Fruit fly (Drosophila melanogaster) whole organism, adult: ENCODE measurements around the gene tHMG1.
A peak's percentile ranks its signal among the peaks of the same experiment; 100 is the strongest.

Experiments
- CG11617 ChIP-seq: fragments of 200-800 bp; sonication (Bioruptor generic); optimal IDR thresholded peaks from 2 replicates; lab custom pipeline; 2017; ENCODE audit warnings: mild to moderate bottlenecking, missing biosample characterization, missing genetic modification reagents, missing genetic modification characterization
- CG12768 ChIP-seq: fragments of 200-800 bp; sonication (Bioruptor generic); optimal IDR thresholded peaks from 2 replicates; lab custom pipeline; 2017; ENCODE audit warnings: missing biosample characterization, missing genetic modification characterization, mild to moderate bottlenecking, moderate library complexity, missing genetic modification reagents
- CG14711 ChIP-seq: fragments of 200-800 bp; sonication (Bioruptor generic); optimal IDR thresholded peaks from 2 replicates; lab custom pipeline; 2018; ENCODE audit warnings: missing biosample characterization, mild to moderate bottlenecking, missing genetic modification characterization, moderate library complexity
- CG1620 ChIP-seq: fragments of 200-800 bp; sonication (Bioruptor generic); optimal IDR thresholded peaks from 2 replicates; lab custom pipeline; 2016; ENCODE audit warnings: missing biosample characterization, missing genetic modification characterization
- CG33017 ChIP-seq: fragments of 200-800 bp; sonication (Bioruptor generic); optimal IDR thresholded peaks from 2 replicates; lab custom pipeline; 2018; ENCODE audit warnings: missing biosample characterization, mild to moderate bottlenecking, missing genetic modification characterization, moderate library complexity
- CG5204 ChIP-seq: fragments of 200-800 bp; sonication (Bioruptor generic); optimal IDR thresholded peaks from 2 replicates; lab custom pipeline; 2016; ENCODE audit warnings: missing biosample characterization, missing genetic modification characterization
- CG7045 ChIP-seq: fragments of 200-800 bp; sonication (Bioruptor generic); optimal IDR thresholded peaks from 2 replicates; lab custom pipeline; 2017; ENCODE audit warnings: missing biosample characterization, mild to moderate bottlenecking, missing genetic modification characterization
- CG7101 ChIP-seq: fragments of 200-800 bp; sonication (Bioruptor generic); optimal IDR thresholded peaks from 2 replicates; lab custom pipeline; 2018; ENCODE audit warnings: missing biosample characterization, mild to moderate bottlenecking, missing genetic modification characterization, moderate library complexity
- Clk ChIP-seq: fragments of 200-800 bp; sonication (Bioruptor generic); optimal IDR thresholded peaks from 2 replicates; lab custom pipeline; 2017; ENCODE audit warnings: missing biosample characterization, missing genetic modification characterization
- Crg-1 ChIP-seq: fragments of 200-800 bp; sonication (Bioruptor generic); optimal IDR thresholded peaks from 2 replicates; lab custom pipeline; 2016; ENCODE audit warnings: missing biosample characterization, missing genetic modification characterization
- Hr96 ChIP-seq: fragments of 200-800 bp; sonication (Bioruptor generic); optimal IDR thresholded peaks from 2 replicates; lab custom pipeline; 2016; ENCODE audit warnings: missing biosample characterization, missing genetic modification characterization
- Mnt ChIP-seq: fragments of 200-800 bp; sonication (Bioruptor generic); optimal IDR thresholded peaks from 2 replicates; lab custom pipeline; 2016; ENCODE audit warnings: missing biosample characterization, mild to moderate bottlenecking, missing genetic modification characterization
- bab1 ChIP-seq: fragments of 200-800 bp; sonication (Bioruptor generic); optimal IDR thresholded peaks from 3 replicates; lab custom pipeline; 2019; ENCODE audit warnings: missing biosample characterization, mild to moderate bottlenecking, missing genetic modification characterization, moderate library complexity
- cic ChIP-seq: fragments of 200-800 bp; sonication (Bioruptor generic); optimal IDR thresholded peaks from 2 replicates; lab custom pipeline; 2017; ENCODE audit warnings: missing biosample characterization, mild to moderate bottlenecking, missing genetic modification characterization, moderate library complexity
- cnc ChIP-seq, 2 experiments: fragments of >200 bp; optimal IDR thresholded peaks; 2 replicates each; lab custom pipeline; 2017
- kay ChIP-seq: fragments of 200-800 bp; sonication (Bioruptor generic); peaks from one replicate; lab custom pipeline; 2016; ENCODE audit warnings: missing biosample characterization, missing genetic modification characterization, borderline replicate concordance
- ovo ChIP-seq: fragments of 200-800 bp; sonication (Bioruptor generic); optimal IDR thresholded peaks from 2 replicates; lab custom pipeline; 2016; ENCODE audit warnings: missing biosample characterization, missing genetic modification characterization
- pad ChIP-seq: fragments of 200-800 bp; sonication (Bioruptor generic); optimal IDR thresholded peaks from 3 replicates; lab custom pipeline; 2017; ENCODE audit warnings: missing biosample characterization, missing genetic modification characterization, mild to moderate bottlenecking, moderate library complexity, missing genetic modification reagents
- tj ChIP-seq: fragments of 200-800 bp; sonication (Bioruptor generic); optimal IDR thresholded peaks from 3 replicates; lab custom pipeline; 2017; ENCODE audit warnings: missing biosample characterization, mild to moderate bottlenecking, missing genetic modification characterization, moderate library complexity
- toe ChIP-seq: fragments of 200-800 bp; sonication (Bioruptor generic); optimal IDR thresholded peaks from 2 replicates; lab custom pipeline; 2016; ENCODE audit warnings: missing biosample characterization, missing genetic modification characterization

tHMG1 gene

DNA sequence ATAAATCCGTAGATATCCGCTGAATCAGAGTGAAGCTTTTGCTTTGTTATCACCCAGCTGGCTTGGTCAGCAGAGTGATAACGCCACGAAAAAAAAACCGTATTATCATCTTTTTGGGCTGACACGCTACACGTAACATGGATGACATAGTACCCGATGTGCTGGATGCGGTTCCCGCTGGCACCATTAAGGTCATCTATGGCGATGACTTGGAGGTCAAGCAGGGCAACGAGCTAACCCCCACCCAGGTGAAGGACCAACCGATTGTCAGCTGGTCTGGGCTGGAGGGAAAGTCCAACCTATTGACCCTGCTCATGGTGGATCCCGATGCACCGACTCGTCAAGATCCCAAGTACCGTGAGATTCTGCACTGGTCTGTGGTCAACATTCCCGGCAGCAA lies 26.5 kb upstream of the tHMG1 start:
- TF ChIP-seq CG11617 (GFP tag; lab: Kevin White, UChicago), result no peak
- TF ChIP-seq tj (GFP tag; lab: Kevin White, UChicago), result peak; percentile 37
- TF ChIP-seq ovo (GFP tag; lab: Kevin White, UChicago), result no peak
- TF ChIP-seq CG12768 (GFP tag; lab: Kevin White, UChicago), result no peak
- TF ChIP-seq Clk (GFP tag; lab: Kevin White, UChicago), result no peak
- TF ChIP-seq cnc (optimal IDR thresholded peaks at IDR 0.05; lab: Kevin White, UChicago), result no peak

DNA sequence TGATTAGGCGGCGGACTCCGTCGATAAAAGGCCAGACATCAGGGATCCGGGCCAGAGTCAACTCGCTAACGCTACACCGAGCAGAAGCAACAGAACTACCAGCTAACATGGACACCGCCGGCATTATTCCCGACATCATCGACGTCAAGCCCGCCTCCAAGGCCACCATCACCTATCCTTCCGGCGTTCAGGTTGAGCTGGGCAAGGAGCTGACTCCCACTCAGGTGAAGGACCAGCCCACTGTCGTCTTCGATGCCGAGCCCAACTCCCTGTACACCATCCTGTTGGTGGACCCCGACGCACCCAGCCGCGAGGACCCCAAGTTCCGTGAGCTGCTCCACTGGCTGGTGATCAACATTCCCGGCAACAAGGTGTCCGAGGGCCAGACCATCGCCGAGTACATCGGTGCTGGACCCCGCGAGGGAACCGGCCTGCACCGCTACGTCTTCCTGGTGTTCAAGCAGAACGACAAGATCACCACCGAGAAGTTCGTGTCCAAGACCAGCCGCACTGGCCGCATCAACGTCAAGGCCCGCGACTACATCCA lies 25.6 kb upstream of the tHMG1 start, which contains the start of gene Pebp1:
Pebp1 (plus strand) TSS at position 51 of the 547 bp plus-strand sequence.
- TF ChIP-seq CG11617 (GFP tag; lab: Kevin White, UChicago), result no peak
- TF ChIP-seq cic, result no peak
- TF ChIP-seq tj (GFP tag; lab: Kevin White, UChicago), result no peak
- no peak for TF ChIP-seq Clk (GFP tag; lab: Kevin White, UChicago)
- TF ChIP-seq CG7101 (tag; lab: Kevin White, UChicago), result no peak
- no peak for TF ChIP-seq pad
- TF ChIP-seq cnc (optimal IDR thresholded peaks at IDR 0.05; lab: Kevin White, UChicago), result no peak
- TF ChIP-seq bab1, result no peak
- no peak for TF ChIP-seq CG7045
- no peak for TF ChIP-seq ovo (GFP tag; lab: Kevin White, UChicago)
- TF ChIP-seq CG33017 (tag; lab: Kevin White, UChicago), result no peak
- TF ChIP-seq Mnt, result no peak
- TF ChIP-seq Hr96 (GFP tag; lab: Kevin White, UChicago), result no peak
- no peak for TF ChIP-seq CG14711 (tag; lab: Kevin White, UChicago)

DNA sequence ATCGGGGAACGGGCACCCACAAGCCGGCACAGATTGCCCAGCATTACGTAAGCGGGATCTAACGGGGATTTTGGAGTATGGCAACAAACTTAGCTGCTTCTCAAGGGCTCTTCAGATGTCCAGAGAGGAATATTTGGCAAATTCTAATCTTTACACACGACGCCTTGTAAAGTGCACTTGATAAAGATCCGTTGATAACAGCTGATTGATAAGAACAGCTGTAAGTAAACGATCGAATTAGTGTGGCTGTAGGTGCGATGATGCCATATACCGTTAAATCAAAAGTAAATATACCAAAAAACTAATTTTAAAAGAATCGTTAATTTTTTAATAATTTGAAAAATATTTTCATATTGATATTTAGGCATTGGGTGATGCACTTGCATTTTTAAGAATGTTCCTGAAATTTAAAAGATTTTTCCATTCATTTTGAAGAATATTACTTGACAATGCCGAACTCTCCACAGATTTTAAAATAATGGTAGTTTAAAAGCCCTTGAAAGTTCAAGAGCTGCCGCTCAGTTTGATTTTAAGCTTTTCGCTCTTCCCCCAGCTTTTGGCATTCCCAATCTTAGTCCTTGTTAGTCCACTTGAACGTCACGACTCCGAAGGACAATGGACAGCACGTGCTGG lies 23.6 kb upstream of the tHMG1 start, which contains the start of the genes CG5377 and Nrx-1:
CG5377 (minus strand) TSS at position 219 of the 633 bp plus-strand sequence.
Nrx-1 (plus strand) TSS at position 574 of the 633 bp plus-strand sequence.
- no peak for TF ChIP-seq pad
- TF ChIP-seq kay, result peak; percentile 74
- peak; percentile 60 for TF ChIP-seq bab1
- no peak for TF ChIP-seq toe (GFP tag; lab: Kevin White, UChicago)
- TF ChIP-seq cic, result peak; percentile 19
- TF ChIP-seq CG33017 (tag; lab: Kevin White, UChicago), result no peak
- no peak for TF ChIP-seq Mnt
- no peak for TF ChIP-seq CG5204
- TF ChIP-seq CG11617 (GFP tag; lab: Kevin White, UChicago), result no peak
- no peak for TF ChIP-seq CG12768 (GFP tag; lab: Kevin White, UChicago)
- TF ChIP-seq ovo (GFP tag; lab: Kevin White, UChicago), result peak; percentile 79
- TF ChIP-seq Clk (GFP tag; lab: Kevin White, UChicago), result no peak
- no peak for TF ChIP-seq Hr96 (GFP tag; lab: Kevin White, UChicago)
- TF ChIP-seq tj (GFP tag; lab: Kevin White, UChicago), result no peak
- no peak for TF ChIP-seq CG14711 (tag; lab: Kevin White, UChicago)
- no peak for TF ChIP-seq CG7045
- no peak for TF ChIP-seq Crg-1 (GFP tag; lab: Kevin White, UChicago)
- TF ChIP-seq CG1620, result no peak
- no peak for TF ChIP-seq CG7101 (tag; lab: Kevin White, UChicago)
- TF ChIP-seq cnc (optimal IDR thresholded peaks at IDR 0.05; lab: Kevin White, UChicago), result no peak

DNA sequence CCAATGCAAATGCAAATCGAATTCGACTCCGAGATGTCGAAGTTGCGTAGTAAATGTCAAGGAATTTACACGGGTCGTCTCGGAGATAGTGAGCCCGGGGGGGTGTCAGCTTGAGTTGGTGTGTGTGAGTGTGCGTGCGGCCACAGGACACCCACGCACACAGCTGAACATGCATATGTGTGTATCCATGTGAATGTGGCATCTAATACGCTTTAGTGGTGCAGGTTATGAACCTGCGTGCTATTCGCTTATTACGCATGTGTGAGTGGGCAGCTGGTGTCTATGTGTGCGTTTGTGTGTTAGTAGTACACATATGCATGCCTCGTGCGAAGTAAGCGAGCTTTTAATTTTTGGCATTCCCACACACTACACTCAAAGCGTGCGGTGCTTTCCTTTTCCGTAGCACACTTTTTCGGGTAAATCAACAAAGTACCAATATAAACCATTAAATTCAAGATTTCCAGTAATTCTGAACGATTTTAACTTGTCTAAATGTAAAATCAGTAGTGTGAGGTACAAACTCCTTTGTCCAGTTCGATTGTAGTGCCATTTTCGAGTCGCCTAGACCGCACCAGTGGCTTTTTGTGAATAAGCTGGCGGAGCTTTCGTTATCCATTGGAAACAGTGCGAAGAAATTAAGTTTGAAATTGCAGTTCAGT lies 22.7 kb upstream of the tHMG1 start:
- TF ChIP-seq CG5204, result no peak
- TF ChIP-seq CG1620, result no peak
- peak; percentile 78 for TF ChIP-seq Hr96 (GFP tag; lab: Kevin White, UChicago)
- no peak for TF ChIP-seq kay
- peak; percentile 65 for TF ChIP-seq Mnt
- TF ChIP-seq toe (GFP tag; lab: Kevin White, UChicago), result peak; percentile 56
- peak; percentile 84 for TF ChIP-seq CG12768 (GFP tag; lab: Kevin White, UChicago)
- peak; percentile 86 for TF ChIP-seq CG33017 (tag; lab: Kevin White, UChicago)
- no peak for TF ChIP-seq ovo (GFP tag; lab: Kevin White, UChicago)
- TF ChIP-seq bab1, result no peak
- peak; percentile 77 for TF ChIP-seq CG7045
- peak; percentile 63 for TF ChIP-seq CG14711 (tag; lab: Kevin White, UChicago)
- peak; percentile 66 for TF ChIP-seq Clk (GFP tag; lab: Kevin White, UChicago)
- peak; percentile 9 for TF ChIP-seq pad
- TF ChIP-seq cnc (optimal IDR thresholded peaks at IDR 0.05; lab: Kevin White, UChicago), result no peak
- peak; percentile 0 for TF ChIP-seq CG11617 (GFP tag; lab: Kevin White, UChicago)
- no peak for TF ChIP-seq tj (GFP tag; lab: Kevin White, UChicago)
- no peak for TF ChIP-seq Crg-1 (GFP tag; lab: Kevin White, UChicago)
- TF ChIP-seq cic, result peak; percentile 55
- peak; percentile 81 for TF ChIP-seq CG7101 (tag; lab: Kevin White, UChicago)

DNA sequence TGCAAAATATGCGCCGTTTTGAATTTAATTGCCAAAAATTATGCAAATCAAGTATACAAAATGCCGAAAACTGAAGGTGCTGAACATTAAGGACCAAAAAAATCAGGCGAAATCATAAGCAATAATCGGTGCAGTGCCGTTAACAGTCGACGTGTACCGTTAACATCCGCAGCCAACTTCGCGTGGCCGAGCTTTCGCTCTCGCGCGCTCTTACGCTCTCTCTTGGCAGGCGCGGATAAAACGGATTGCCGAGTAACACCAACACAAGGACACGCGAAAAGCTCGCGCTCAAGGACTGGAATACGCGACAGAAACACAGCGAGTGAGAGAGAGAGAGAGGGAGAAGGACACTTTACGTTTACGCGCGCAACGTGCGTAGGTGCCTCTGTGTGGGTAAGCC lies 21.6 kb upstream of the tHMG1 start:
- TF ChIP-seq tj (GFP tag; lab: Kevin White, UChicago) (no peak), CG1620 (no peak), cic (peak; percentile 61)

DNA sequence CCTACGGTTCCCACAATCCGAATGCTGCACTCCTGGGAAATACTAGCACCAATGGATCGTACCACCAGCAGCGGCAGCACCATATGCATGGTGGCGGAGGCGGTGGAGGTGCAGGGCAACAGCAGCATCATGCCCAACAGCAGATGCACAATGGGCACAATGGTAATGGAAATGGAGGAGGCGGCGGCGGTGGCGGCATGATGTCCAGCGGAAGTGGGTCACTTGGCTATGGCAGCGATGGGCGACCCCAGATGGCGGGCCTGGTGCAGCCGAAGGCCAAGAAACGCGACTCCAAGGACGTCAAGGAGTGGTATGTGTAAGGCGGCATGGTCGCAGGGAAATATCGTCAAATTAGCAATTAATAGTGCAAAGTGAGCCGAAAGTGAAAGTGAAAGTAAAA lies 8.1 kb upstream of the tHMG1 start:
- no peak for TF ChIP-seq tj (GFP tag; lab: Kevin White, UChicago)
- TF ChIP-seq pad, result no peak
- TF ChIP-seq ovo (GFP tag; lab: Kevin White, UChicago), result no peak
- TF ChIP-seq Hr96 (GFP tag; lab: Kevin White, UChicago), result no peak
